Worm (Caenorhabditis elegans) whole organism, L1 larva: ENCODE measurements around the gene snb-1.

Source experiments
- aha-1 ChIP-seq: fragments of 150-350 bp; optimal IDR thresholded peaks from 2 replicates; lab custom pipeline; 2014; ENCODE audit warnings: missing biosample characterization, missing genetic modification characterization
- dpl-1 ChIP-seq, 3 experiments: fragments of 150-350 bp in 2 of 3; sonication (generic microtip) in 1 of 3; optimal IDR thresholded peaks; 2 replicates each; lab custom pipeline; 2014 to 2017; ENCODE audit warnings: missing biosample characterization in 3 of 3, missing genetic modification characterization in 3 of 3, missing genetic modification reagents in 3 of 3
- nhr-90 ChIP-seq: sonication (generic microtip); optimal IDR thresholded peaks from 2 replicates; lab custom pipeline; 2016; ENCODE audit warnings: mild to moderate bottlenecking, missing genetic modification characterization, missing compliant biosample characterization; ENCODE audit not compliant: poor library complexity
- skn-1 ChIP-seq: fragments of 150-350 bp; optimal IDR thresholded peaks from 2 replicates; lab custom pipeline; 2014; ENCODE audit warnings: missing biosample characterization, missing genetic modification characterization
- unc-130 ChIP-seq: fragments of 150-350 bp; optimal IDR thresholded peaks from 2 replicates; lab custom pipeline; 2017; ENCODE audit warnings: missing biosample characterization, missing genetic modification characterization, inconsistent platforms

- TF ChIP-seq nhr-90 (tag; lab: Kevin White, UChicago) (no peak), unc-130 (tag; lab: Kevin White, UChicago) (no peak), skn-1 (tag; lab: Kevin White, UChicago) (no peak), dpl-1 (GFP tag; optimal IDR thresholded peaks at IDR 0.05; lab: Kevin White, UChicago) (no peak), aha-1 (tag; lab: Kevin White, UChicago) (no peak)
These were observed 34.4 kb downstream of the snb-1 start, which contains the start of gene nhr-37 for ce11 chrV:6621894-6622293.
